Worm (Caenorhabditis elegans) whole organism, dauer: ENCODE data around the gene srx-88.

Experiments
- unc-62 ChIP-seq: sonication (generic microtip); optimal IDR thresholded peaks from 2 replicates; lab custom pipeline; 2017; ENCODE audit warnings: missing biosample characterization, missing genetic modification reagents, missing genetic modification characterization

Gene srx-88

ce11 chrV:11615948-11616681 lies 32.8 kb downstream of the srx-88 start, which contains the start of gene nlp-24:
TSS of gene nlp-24 (plus strand) at chrV:11616376.
- peak; percentile 11 for TF ChIP-seq unc-62 (GFP tag; lab: Kevin White, UChicago)

- TF ChIP-seq unc-62 (GFP tag; lab: Kevin White, UChicago), result no peak
Observed at ce11 chrV:11616813-11617212, 33.5 kb downstream of the srx-88 start.

- TF ChIP-seq unc-62 (GFP tag; lab: Kevin White, UChicago), result no peak
Observed at ce11 chrV:11618173-11618572, 34.9 kb downstream of the srx-88 start, which contains the start of gene glb-15. TSS of gene glb-15 (minus strand) at chrV:11618273.

- TF ChIP-seq unc-62 (GFP tag; lab: Kevin White, UChicago), result no peak
Observed at ce11 chrV:11620081-11620480, 36.8 kb downstream of the srx-88 start.

ce11 chrV:11621276-11621675 lies 38.0 kb downstream of the srx-88 start:
- TF ChIP-seq unc-62 (GFP tag; lab: Kevin White, UChicago), result no peak

- TF ChIP-seq unc-62 (GFP tag; lab: Kevin White, UChicago), result no peak
Observed at ce11 chrV:11624954-11625353, 41.6 kb downstream of the srx-88 start.

ce11 chrV:11627837-11628236 lies 44.5 kb downstream of the srx-88 start:
- TF ChIP-seq unc-62 (GFP tag; lab: Kevin White, UChicago), result no peak

ce11 chrV:11629222-11630026 lies 46.1 kb downstream of the srx-88 start, which contains the start of gene F35B12.10:
TSS of gene F35B12.10 (minus strand) at chrV:11629272.
- no peak for TF ChIP-seq unc-62 (GFP tag; lab: Kevin White, UChicago)

- TF ChIP-seq unc-62 (GFP tag; lab: Kevin White, UChicago), result no peak
Observed at ce11 chrV:11631128-11631527, 47.8 kb downstream of the srx-88 start.
